Worm (Caenorhabditis elegans) whole organism, young adult: ENCODE results near the gene C06A1.3.

Experiments used
- B0261.1 ChIP-seq: sonication (generic microtip); optimal IDR thresholded peaks from 2 replicates; lab custom pipeline; 2016; ENCODE audit warnings: mild to moderate bottlenecking, missing genetic modification characterization, moderate library complexity, missing compliant biosample characterization
- C06A6.2 ChIP-seq: fragments of 200-800 bp; sonication (Bioruptor generic); conservative IDR thresholded peaks from 2 replicates; pipeline ENCODE4 v1.3.6; 2022; ENCODE audit warnings: missing genetic modification characterization, missing compliant biosample characterization
- F22D6.2 ChIP-seq: sonication (generic microtip); optimal IDR thresholded peaks from 2 replicates; lab custom pipeline; 2016; ENCODE audit warnings: mild to moderate bottlenecking, missing genetic modification characterization, missing compliant biosample characterization
- F33H1.4 ChIP-seq: fragments of 200-800 bp; sonication (Bioruptor generic); IDR thresholded peaks from 2 replicates; pipeline ENCODE4 v1.3.6; 2022; ENCODE audit warnings: missing genetic modification reagents, missing genetic modification characterization, missing compliant biosample characterization
- F39B2.1 ChIP-seq: fragments of 200-800 bp; sonication (Bioruptor generic); IDR thresholded peaks from 2 replicates; pipeline ENCODE4 v1.3.6; 2022; ENCODE audit warnings: missing genetic modification reagents, missing genetic modification characterization, missing compliant biosample characterization
- F52B5.7 ChIP-seq: sonication (generic microtip); optimal IDR thresholded peaks from 2 replicates; lab custom pipeline; 2016; ENCODE audit warnings: mild to moderate bottlenecking, missing genetic modification characterization, missing compliant biosample characterization
- F57C9.4 ChIP-seq: sonication (generic microtip); optimal IDR thresholded peaks from 2 replicates; lab custom pipeline; 2017; ENCODE audit warnings: mild to moderate bottlenecking, missing genetic modification characterization, missing compliant biosample characterization
- T07F8.4 ChIP-seq: sonication (generic microtip); optimal IDR thresholded peaks from 2 replicates; lab custom pipeline; 2016; ENCODE audit warnings: mild to moderate bottlenecking, missing genetic modification characterization, moderate library complexity, missing compliant biosample characterization
- Y67H2A.10 ChIP-seq: fragments of 200-800 bp; sonication (Bioruptor generic); conservative IDR thresholded peaks from 2 replicates; pipeline ENCODE4 v1.3.6; 2022; ENCODE audit warnings: missing genetic modification reagents, missing genetic modification characterization, missing compliant biosample characterization
- akir-1 ChIP-seq: fragments of 200-800 bp; sonication (Bioruptor generic); optimal IDR thresholded peaks from 2 replicates; lab custom pipeline; 2018; ENCODE audit warnings: mild to moderate bottlenecking, missing genetic modification characterization, moderate library complexity, missing compliant biosample characterization
- atf-7 ChIP-seq: sonication (generic microtip); optimal IDR thresholded peaks from 2 replicates; lab custom pipeline; 2017; ENCODE audit warnings: mild to moderate bottlenecking, missing genetic modification characterization, missing compliant biosample characterization
- athp-1 ChIP-seq: sonication (generic microtip); optimal IDR thresholded peaks from 2 replicates; lab custom pipeline; 2017; ENCODE audit warnings: mild to moderate bottlenecking, missing genetic modification characterization, missing compliant biosample characterization
- attf-3 ChIP-seq: fragments of 200-800 bp; sonication (Bioruptor generic); conservative IDR thresholded peaks from 2 replicates; pipeline ENCODE4 v1.3.6; 2022; ENCODE audit warnings: missing genetic modification reagents, missing genetic modification characterization, missing compliant biosample characterization
- cebp-1 ChIP-seq, 2 experiments: fragments of 200-800 bp in 1 of 2; sonication (Bioruptor generic) in 1 of 2; sonication (generic microtip) in 1 of 2; IDR thresholded peaks in 1 of 2; optimal IDR thresholded peaks in 1 of 2; 2 replicates each; pipeline versions ENCODE4 v1.3.6 to Lab custom; 2017 to 2022; ENCODE audit warnings: missing compliant biosample characterization in 2 of 2, missing genetic modification characterization in 2 of 2, mild to moderate bottlenecking in 1 of 2, missing genetic modification reagents in 1 of 2, moderate library complexity in 1 of 2
- ceh-40 ChIP-seq: fragments of 200-800 bp; sonication (Bioruptor generic); IDR thresholded peaks from 2 replicates; pipeline ENCODE4 v1.3.6; 2022; ENCODE audit warnings: missing genetic modification characterization, missing compliant biosample characterization
- ceh-58 ChIP-seq: fragments of 200-800 bp; sonication (Bioruptor generic); IDR thresholded peaks from 2 replicates; pipeline ENCODE4 v1.3.6; 2022; ENCODE audit warnings: missing genetic modification characterization, missing compliant biosample characterization
- ceh-79 ChIP-seq: sonication (generic microtip); optimal IDR thresholded peaks from 2 replicates; lab custom pipeline; 2017; ENCODE audit warnings: mild to moderate bottlenecking, missing genetic modification characterization, missing compliant biosample characterization
- chd-7 ChIP-seq: sonication (generic microtip); optimal IDR thresholded peaks from 2 replicates; lab custom pipeline; 2016; ENCODE audit warnings: mild to moderate bottlenecking, missing genetic modification characterization, moderate library complexity, missing compliant biosample characterization
- die-1 ChIP-seq: sonication (generic microtip); optimal IDR thresholded peaks from 2 replicates; lab custom pipeline; 2016; ENCODE audit warnings: missing genotype, mild to moderate bottlenecking, missing genetic modification characterization, missing compliant biosample characterization
- egrh-3 ChIP-seq: fragments of 200-800 bp; sonication (Bioruptor generic); IDR thresholded peaks from 2 replicates; pipeline ENCODE4 v1.3.6; 2022; ENCODE audit warnings: missing genetic modification reagents, missing genetic modification characterization, missing compliant biosample characterization
- ekl-4 ChIP-seq: fragments of 200-800 bp; sonication (Bioruptor generic); IDR thresholded peaks from 2 replicates; pipeline ENCODE4 v1.3.6; 2022; ENCODE audit warnings: missing genetic modification reagents, missing genetic modification characterization, missing compliant biosample characterization
- fkh-3 ChIP-seq: sonication (generic microtip); optimal IDR thresholded peaks from 2 replicates; lab custom pipeline; 2016; ENCODE audit warnings: mild to moderate bottlenecking, missing genetic modification characterization, missing compliant biosample characterization
- gei-17 ChIP-seq: fragments of 200-800 bp; sonication (Bioruptor generic); optimal IDR thresholded peaks from 2 replicates; lab custom pipeline; 2018; ENCODE audit warnings: mild to moderate bottlenecking, missing genetic modification characterization, missing compliant biosample characterization
- hlh-12 ChIP-seq: sonication (generic microtip); optimal IDR thresholded peaks from 2 replicates; lab custom pipeline; 2016; ENCODE audit warnings: missing genetic modification characterization, missing compliant biosample characterization
- hmg-20 ChIP-seq: fragments of 200-800 bp; sonication (Bioruptor generic); IDR thresholded peaks from 2 replicates; pipeline ENCODE4 v1.3.6; 2022; ENCODE audit warnings: missing genetic modification reagents, missing genetic modification characterization, missing compliant biosample characterization
- hrde-1 ChIP-seq: sonication (generic microtip); optimal IDR thresholded peaks from 2 replicates; lab custom pipeline; 2016; ENCODE audit warnings: missing genetic modification characterization, mild to moderate bottlenecking, missing compliant biosample characterization, moderate library complexity, missing genotype, missing genetic modification reagents, borderline replicate concordance
- lin-35 ChIP-seq, 3 experiments: fragments of 150-350 bp in 2 of 3; sonication (generic microtip) in 1 of 3; optimal IDR thresholded peaks; 2 replicates each; lab custom pipeline; 2014 to 2018; ENCODE audit warnings: missing biosample characterization in 3 of 3, missing genetic modification characterization in 3 of 3, missing genetic modification reagents in 3 of 3
- lin-54 ChIP-seq: fragments of 200-800 bp; sonication (Bioruptor generic); optimal IDR thresholded peaks from 2 replicates; lab custom pipeline; 2018; ENCODE audit warnings: mild to moderate bottlenecking, missing genetic modification characterization, missing compliant biosample characterization
- madf-3 ChIP-seq: fragments of 200-800 bp; sonication (Bioruptor generic); IDR thresholded peaks from 2 replicates; pipeline ENCODE4 v1.3.6; 2022; ENCODE audit warnings: missing genetic modification reagents, missing genetic modification characterization, missing compliant biosample characterization
- mes-4 ChIP-seq: sonication (generic microtip); optimal IDR thresholded peaks from 2 replicates; lab custom pipeline; 2016; ENCODE audit warnings: missing genotype, missing genetic modification characterization, missing compliant biosample characterization
- mxl-1 ChIP-seq: sonication (generic microtip); optimal IDR thresholded peaks from 2 replicates; lab custom pipeline; 2016; ENCODE audit warnings: missing genetic modification characterization, missing compliant biosample characterization
- nfya-2 ChIP-seq: fragments of 200-800 bp; sonication (Bioruptor generic); IDR thresholded peaks from 2 replicates; pipeline ENCODE4 v1.3.6; 2022; ENCODE audit warnings: missing genetic modification reagents, missing genetic modification characterization, missing compliant biosample characterization
- pbrm-1 ChIP-seq: fragments of 200-800 bp; sonication (Bioruptor generic); IDR thresholded peaks from 2 replicates; pipeline ENCODE4 v1.3.6; 2022; ENCODE audit warnings: missing genetic modification reagents, missing genetic modification characterization, missing compliant biosample characterization
- pha-4 ChIP-seq: fragments of 150-350 bp; sonication (generic microtip); optimal IDR thresholded peaks from 2 replicates; lab custom pipeline; 2014; ENCODE audit warnings: missing biosample characterization, missing genetic modification reagents, missing genetic modification characterization
- rcor-1 ChIP-seq: fragments of 200-800 bp; sonication (Bioruptor generic); IDR thresholded peaks from 2 replicates; pipeline ENCODE4 v1.3.6; 2022; ENCODE audit warnings: missing genetic modification reagents, missing genetic modification characterization, missing compliant biosample characterization
- repo-1 ChIP-seq: sonication (generic microtip); optimal IDR thresholded peaks from 2 replicates; lab custom pipeline; 2017; ENCODE audit warnings: mild to moderate bottlenecking, missing genetic modification characterization, missing compliant biosample characterization
- rpc-1 ChIP-seq, 2 experiments: fragments of 150-350 bp in 1 of 2; sonication (generic microtip) in 1 of 2; optimal IDR thresholded peaks; 2 replicates each; lab custom pipeline; 2014 to 2018; ENCODE audit warnings: missing biosample characterization in 1 of 2, missing genetic modification characterization in 1 of 2, missing genetic modification reagents in 1 of 2, missing genotype in 1 of 2
- sdz-38 ChIP-seq: sonication (generic microtip); optimal IDR thresholded peaks from 2 replicates; lab custom pipeline; 2016; ENCODE audit warnings: missing genotype, missing genetic modification characterization, missing compliant biosample characterization
- snpc-1.3 ChIP-seq: sonication (generic microtip); optimal IDR thresholded peaks from 2 replicates; lab custom pipeline; 2017; ENCODE audit warnings: missing genetic modification characterization, mild to moderate bottlenecking, missing compliant biosample characterization, antibody characterized with exemption, moderate library complexity, missing genotype, missing genetic modification reagents; ENCODE audit not compliant: insufficient read depth
- somi-1 ChIP-seq: fragments of 200-800 bp; sonication (Bioruptor generic); optimal IDR thresholded peaks from 2 replicates; lab custom pipeline; 2018; ENCODE audit warnings: mild to moderate bottlenecking, missing genetic modification characterization, missing compliant biosample characterization
- tbx-9 ChIP-seq: sonication (generic microtip); optimal IDR thresholded peaks from 2 replicates; lab custom pipeline; 2016; ENCODE audit warnings: borderline replicate concordance, missing genetic modification characterization, inconsistent platforms, missing compliant biosample characterization
- tlf-1 ChIP-seq: fragments of 200-800 bp; sonication (Bioruptor generic); optimal IDR thresholded peaks from 2 replicates; lab custom pipeline; 2018; ENCODE audit warnings: mild to moderate bottlenecking, missing genetic modification characterization, missing compliant biosample characterization
- zfh-2 ChIP-seq: fragments of 200-800 bp; sonication (Bioruptor generic); conservative IDR thresholded peaks from 2 replicates; pipeline ENCODE4 v1.3.6; 2022; ENCODE audit warnings: missing genetic modification reagents, missing genetic modification characterization, missing compliant biosample characterization
- ztf-18 ChIP-seq: sonication (generic microtip); optimal IDR thresholded peaks from 2 replicates; lab custom pipeline; 2016; ENCODE audit warnings: missing genotype, mild to moderate bottlenecking, missing genetic modification characterization, missing compliant biosample characterization
- ztf-26 ChIP-seq: sonication (generic microtip); optimal IDR thresholded peaks from 2 replicates; lab custom pipeline; 2017; ENCODE audit warnings: missing genetic modification characterization, missing compliant biosample characterization
- ztf-28 ChIP-seq: fragments of 200-800 bp; sonication (Bioruptor generic); IDR thresholded peaks from 2 replicates; pipeline ENCODE4 v1.3.6; 2022; ENCODE audit warnings: missing genetic modification reagents, missing genetic modification characterization, missing compliant biosample characterization
- ztf-6 ChIP-seq: fragments of 200-800 bp; sonication (Bioruptor generic); IDR thresholded peaks from 2 replicates; pipeline ENCODE4 v1.3.6; 2022; ENCODE audit warnings: missing genetic modification reagents, missing genetic modification characterization, missing compliant biosample characterization

C06A1.3 gene

DNA sequence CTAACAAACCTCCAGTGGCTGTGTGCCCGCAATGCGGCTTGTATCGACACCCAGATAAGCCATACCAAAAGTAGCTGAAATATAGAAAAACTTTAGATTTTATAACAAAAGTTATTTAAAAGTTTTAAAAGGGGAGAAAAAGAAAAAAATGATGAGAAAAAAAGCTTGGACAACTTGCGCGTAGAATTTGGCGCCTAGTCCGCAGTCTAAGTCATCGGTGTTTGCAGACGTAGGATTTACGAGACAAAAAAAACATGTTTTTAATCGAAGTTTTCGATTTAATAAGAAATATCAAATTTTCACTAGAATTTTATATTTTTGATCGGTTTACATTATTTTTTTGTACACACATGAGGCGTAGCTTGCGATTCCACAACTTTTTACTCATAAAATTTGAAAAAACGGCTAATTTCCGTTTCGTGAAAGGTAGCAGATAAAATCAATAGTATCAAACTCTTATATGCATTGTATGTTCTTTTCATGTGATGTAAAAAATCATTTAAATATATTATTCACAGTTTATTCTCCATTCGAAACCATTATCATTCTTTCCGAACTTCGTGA, 30.1 kb upstream of the C06A1.3 start, which contains the start of gene pro-1 (continued):
- TF ChIP-seq Y67H2A.10 (GFP tag; lab: Robert Waterston, UW) (peak; percentile 82), ztf-6 (GFP tag; lab: Robert Waterston, UW) (no peak), hrde-1 (no peak), ceh-79 (tag; lab: Kevin White, UChicago) (peak; percentile 74), C06A6.2 (peak; percentile 80), lin-54 (GFP tag; lab: Kevin White, UChicago) (peak; percentile 74), zfh-2 (GFP tag; lab: Robert Waterston, UW) (no peak), mxl-1 (no peak), akir-1 (GFP tag; lab: Kevin White, UChicago) (no peak), repo-1 (tag; lab: Kevin White, UChicago) (peak; percentile 68), attf-3 (GFP tag; lab: Robert Waterston, UW) (peak; percentile 36; the same call in 1 of the 2 replicates), F52B5.7 (tag; lab: Kevin White, UChicago) (peak; percentile 86), nfya-2 (no peak), rpc-1 (optimal IDR thresholded peaks at IDR 0.05; lab: Kevin White, UChicago) (no peak), rpc-1 (tag; optimal IDR thresholded peaks at IDR 0.05; lab: Kevin White, UChicago) (no peak), die-1 (tag; lab: Kevin White, UChicago) (no peak), ztf-26 (peak; percentile 89), somi-1 (GFP tag; lab: Kevin White, UChicago) (peak; percentile 28), ekl-4 (GFP tag; lab: Robert Waterston, UW) (peak; percentile 90), gei-17 (peak; percentile 72), rcor-1 (GFP tag; lab: Robert Waterston, UW) (peak; percentile 52; the same call in 1 of the 2 replicates), F39B2.1 (GFP tag; lab: Robert Waterston, UW) (peak; percentile 74; the same call in 1 of the 2 replicates), fkh-3 (peak; percentile 17), F57C9.4 (tag; lab: Kevin White, UChicago) (peak; percentile 36), ztf-28 (GFP tag; lab: Robert Waterston, UW) (peak; percentile 45; the same call in 1 of the 2 replicates), mes-4 (no peak), chd-7 (tag; lab: Kevin White, UChicago) (peak; percentile 94), hmg-20 (GFP tag; lab: Robert Waterston, UW) (peak; percentile 30; the same call in 1 of the 2 replicates), snpc-1.3 (tag; lab: Kevin White, UChicago) (peak; percentile 63), F22D6.2 (tag; lab: Kevin White, UChicago) (peak; percentile 15), tlf-1 (GFP tag; lab: Kevin White, UChicago) (peak; percentile 76), sdz-38 (no peak), cebp-1 (GFP tag; IDR thresholded peaks at IDR 0.05; lab: Robert Waterston, UW) (peak; percentile 18; the same call in 1 of the 2 replicates), cebp-1 (tag; optimal IDR thresholded peaks at IDR 0.05; lab: Kevin White, UChicago) (peak; percentile 89), egrh-3 (no peak), F33H1.4 (GFP tag; lab: Robert Waterston, UW) (peak; percentile 53), tbx-9 (peak; percentile 5), ztf-18 (tag; lab: Kevin White, UChicago) (no peak), madf-3 (GFP tag; lab: Robert Waterston, UW) (no peak; the same call in 1 of the 2 replicates), atf-7 (tag; lab: Kevin White, UChicago) (peak; percentile 81), hlh-12 (no peak), B0261.1 (tag; lab: Kevin White, UChicago) (peak; percentile 18), athp-1 (tag; lab: Kevin White, UChicago) (peak; percentile 99), pbrm-1 (GFP tag; lab: Robert Waterston, UW) (peak; percentile 94), pha-4 (tag; lab: Kevin White, UChicago) (peak; percentile 67), lin-35 (GFP tag; optimal IDR thresholded peaks at IDR 0.05; lab: Kevin White, UChicago) (peak in 2 of 3 experiments; percentile 40 to 79), ceh-58 (GFP tag; lab: Robert Waterston, UW) (peak; percentile 37; the same call in 1 of the 2 replicates), ceh-40 (GFP tag; lab: Robert Waterston, UW) (peak; percentile 80), T07F8.4 (tag; lab: Kevin White, UChicago) (no peak)
